Fruit fly (Drosophila melanogaster) whole organism, adult: ENCODE results near the gene CG34039.

ENCODE experiments used
- CG7045 ChIP-seq: fragments of 200-800 bp; sonication (Bioruptor generic); optimal IDR thresholded peaks from 2 replicates; lab custom pipeline; 2017; ENCODE audit warnings: missing biosample characterization, mild to moderate bottlenecking, missing genetic modification characterization
- CG7101 ChIP-seq: fragments of 200-800 bp; sonication (Bioruptor generic); optimal IDR thresholded peaks from 2 replicates; lab custom pipeline; 2018; ENCODE audit warnings: missing biosample characterization, mild to moderate bottlenecking, missing genetic modification characterization, moderate library complexity
- Mnt ChIP-seq: fragments of 200-800 bp; sonication (Bioruptor generic); optimal IDR thresholded peaks from 2 replicates; lab custom pipeline; 2016; ENCODE audit warnings: missing biosample characterization, mild to moderate bottlenecking, missing genetic modification characterization
- toe ChIP-seq: fragments of 200-800 bp; sonication (Bioruptor generic); optimal IDR thresholded peaks from 2 replicates; lab custom pipeline; 2016; ENCODE audit warnings: missing biosample characterization, missing genetic modification characterization

DNA sequence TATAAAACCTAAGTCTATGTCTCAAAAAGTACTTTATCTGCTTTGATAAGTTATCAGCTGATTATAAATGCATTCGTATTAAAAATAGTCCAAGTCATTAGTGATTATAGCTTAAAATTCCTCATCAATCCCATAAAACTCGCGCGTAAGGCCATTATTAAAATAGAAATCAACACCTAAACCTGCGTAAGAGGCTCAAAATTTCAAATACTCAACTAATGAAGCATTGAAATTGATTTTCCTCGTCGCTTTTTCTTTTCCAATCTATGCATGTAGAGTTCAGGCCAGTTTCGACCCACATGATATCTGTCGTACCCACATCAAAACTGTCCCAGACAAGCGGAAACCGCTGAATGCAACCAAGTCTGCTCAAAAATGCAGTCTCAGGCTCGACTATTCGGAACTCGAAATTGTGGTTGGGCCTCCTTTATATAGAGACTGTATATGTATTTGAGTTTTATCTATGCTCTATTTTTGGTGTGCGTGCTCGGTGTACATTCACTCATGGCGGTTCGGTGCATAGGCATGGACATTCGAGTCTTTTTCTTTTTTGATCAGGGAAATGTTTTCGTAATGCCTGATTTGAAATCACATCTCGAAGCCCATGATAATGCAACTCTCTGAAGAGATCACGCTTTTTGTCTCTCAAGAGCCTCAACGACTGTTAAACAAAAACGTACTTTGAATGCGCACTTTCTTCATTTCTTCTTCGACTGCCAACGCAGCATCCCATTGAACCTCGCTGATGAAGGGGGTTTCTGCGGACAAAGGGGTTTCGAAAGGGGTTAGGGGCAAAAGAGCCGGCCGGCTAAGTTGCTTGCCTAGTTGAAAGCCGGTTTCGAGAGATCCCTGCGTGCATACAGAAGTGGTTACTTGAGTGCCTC lies 7.5 kb upstream of the CG34039 start:
- TF ChIP-seq CG7045 (GFP tag; lab: Kevin White, UChicago) (no peak), CG7101 (tag; lab: Kevin White, UChicago) (no peak), Mnt (GFP tag; lab: Kevin White, UChicago) (no peak), toe (no peak)
